Fruit fly (Drosophila melanogaster) S2 (cell line): ENCODE measurements around the gene DIP-epsilon.

Experiments used
- CG8478 ChIP-seq: fragments of >200 bp; optimal IDR thresholded peaks from 2 replicates; lab custom pipeline; 2018
- CTCF ChIP-seq, 2 experiments: fragments of >200 bp; optimal IDR thresholded peaks; 2 replicates each; lab custom pipeline; 2018

DNA sequence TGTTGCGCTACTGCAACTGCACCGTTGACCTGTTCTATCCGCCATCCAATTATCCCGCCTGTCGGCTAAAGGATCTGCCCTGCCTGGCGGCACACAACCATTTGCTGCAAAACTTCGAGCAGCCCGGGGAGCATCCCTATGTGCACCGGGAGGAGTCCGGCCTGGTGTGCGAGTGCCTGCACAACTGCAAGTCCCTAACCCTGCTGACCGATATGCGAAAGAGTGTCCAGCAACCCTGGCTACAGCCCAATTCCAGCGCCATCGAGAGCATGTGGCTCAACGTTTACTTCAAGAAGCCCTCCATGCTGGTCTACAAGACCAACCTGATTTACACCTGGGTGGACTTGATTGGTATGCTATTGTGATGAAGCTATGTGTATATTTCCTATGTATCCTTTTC, 55.0 kb downstream of the DIP-epsilon start:
- TF ChIP-seq CTCF (optimal IDR thresholded peaks at IDR 0.05; lab: Kevin White, UChicago) (no peak), CG8478 (lab: Kevin White, UChicago) (no peak)
